Worm (Caenorhabditis elegans): ENCODE measurements around the gene fbxb-105.
A peak's percentile ranks its signal among the peaks of the same experiment; 100 is the strongest.

The fbxb-105 gene

DNA sequence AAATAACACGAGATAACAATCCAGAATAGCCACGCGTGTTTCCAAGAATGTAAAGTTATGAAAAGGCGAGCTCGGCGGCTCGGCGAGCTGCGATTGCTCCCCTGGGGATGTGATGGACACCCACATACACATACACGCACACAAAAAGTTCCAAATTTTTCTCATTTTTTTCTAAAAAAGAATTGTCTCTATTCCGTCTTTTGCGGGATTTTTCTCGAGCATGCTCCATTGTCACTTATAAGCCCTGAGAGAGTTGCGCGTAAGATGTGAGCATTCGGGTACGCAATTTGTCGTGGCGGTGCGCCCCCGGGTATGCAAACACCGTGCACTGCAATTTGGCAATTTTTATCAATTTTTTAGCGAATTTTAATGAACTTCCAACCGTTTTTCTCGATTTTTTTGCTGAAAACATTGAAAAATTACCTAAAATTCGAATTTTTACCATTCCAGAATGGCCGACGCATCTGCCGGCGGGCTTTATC lies 16.4 kb upstream of the fbxb-105 start, which contains the start of the genes F08D12.12 and srpa-72 (continued):
- no peak for TF ChIP-seq ekl-4 (GFP tag; IDR thresholded peaks at IDR 0.05)
- TF ChIP-seq D2030.7 (GFP tag; IDR thresholded peaks at IDR 0.05): no peak
- TF ChIP-seq akir-1 (GFP tag; optimal IDR thresholded peaks at IDR 0.05): no peak
- TF ChIP-seq ama-1 (optimal IDR thresholded peaks at IDR 0.05): no peak
- TF ChIP-seq ama-1 (GFP tag; optimal IDR thresholded peaks at IDR 0.05): no peak
- no peak for TF ChIP-seq madf-10 (tag; optimal IDR thresholded peaks at IDR 0.05)
- TF ChIP-seq hsf-1 (GFP tag; IDR thresholded peaks at IDR 0.05): no peak
- TF ChIP-seq lag-1 (GFP tag; IDR thresholded peaks at IDR 0.05): no peak
- peak; percentile 5 to 53 for TF ChIP-seq let-607 (tag; optimal IDR thresholded peaks at IDR 0.05)
- no peak for TF ChIP-seq F33H1.4 (GFP tag; IDR thresholded peaks at IDR 0.05)
- no peak for TF ChIP-seq ztf-18 (tag; optimal IDR thresholded peaks at IDR 0.05)
- TF ChIP-seq lsl-1 (GFP tag; optimal IDR thresholded peaks at IDR 0.05): peak; percentile 6
- TF ChIP-seq ztf-28 (GFP tag; IDR thresholded peaks at IDR 0.05): no peak

DNA sequence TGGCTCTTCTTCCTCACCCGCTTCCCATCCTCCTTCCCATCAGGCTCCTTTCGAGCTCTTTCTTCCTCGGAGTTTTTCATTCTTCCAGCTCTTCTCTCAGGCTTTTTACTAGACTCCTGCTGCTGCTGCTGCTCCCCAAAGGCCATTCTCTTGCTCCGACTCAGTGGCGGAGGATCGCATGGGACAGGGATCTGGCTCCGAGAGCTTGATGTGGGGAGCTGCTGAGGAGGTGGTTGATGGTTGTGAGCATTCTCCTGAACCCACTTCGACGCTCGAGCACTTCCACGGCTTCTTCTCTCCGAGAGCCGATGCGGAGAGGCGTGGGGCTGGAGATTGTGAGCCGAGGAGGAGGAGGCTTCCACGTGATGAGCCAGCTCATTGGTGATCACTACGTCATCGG lies 15.1 kb upstream of the fbxb-105 start:
- TF ChIP-seq zfh-2 (GFP tag; conservative IDR thresholded peaks at IDR 0.05) (peak; percentile 88), let-526 (GFP tag; IDR thresholded peaks at IDR 0.05) (no peak), ztf-18 (tag; optimal IDR thresholded peaks at IDR 0.05) (no peak), T07F8.4 (tag; optimal IDR thresholded peaks at IDR 0.05) (no peak), K11D2.4 (GFP tag; IDR thresholded peaks at IDR 0.05) (no peak), ets-4 (GFP tag; optimal IDR thresholded peaks at IDR 0.05) (no peak), tbp1 (GFP tag; optimal IDR thresholded peaks at IDR 0.05) (no peak), rec-8 (tag; optimal IDR thresholded peaks at IDR 0.05) (no peak), F49E8.2 (tag; optimal IDR thresholded peaks at IDR 0.05; ENCODE audit: insufficient read depth) (no peak), F37B4.10 (GFP tag; IDR thresholded peaks at IDR 0.05) (0 out of 2 replicates have a peak, but pooled peaks have one; percentile 64), akir-1 (GFP tag; optimal IDR thresholded peaks at IDR 0.05) (no peak), hlh-12 (tag; optimal IDR thresholded peaks at IDR 0.05) (no peak), nfyb-1 (GFP tag; IDR thresholded peaks at IDR 0.05) (no peak), ceh-27 (GFP tag; optimal IDR thresholded peaks at IDR 0.05) (no peak), egrh-3 (GFP tag; IDR thresholded peaks at IDR 0.05) (peak; percentile 86; the same call in 1 of the 2 replicates), F57C9.4 (tag; optimal IDR thresholded peaks at IDR 0.05) (no peak)

DNA sequence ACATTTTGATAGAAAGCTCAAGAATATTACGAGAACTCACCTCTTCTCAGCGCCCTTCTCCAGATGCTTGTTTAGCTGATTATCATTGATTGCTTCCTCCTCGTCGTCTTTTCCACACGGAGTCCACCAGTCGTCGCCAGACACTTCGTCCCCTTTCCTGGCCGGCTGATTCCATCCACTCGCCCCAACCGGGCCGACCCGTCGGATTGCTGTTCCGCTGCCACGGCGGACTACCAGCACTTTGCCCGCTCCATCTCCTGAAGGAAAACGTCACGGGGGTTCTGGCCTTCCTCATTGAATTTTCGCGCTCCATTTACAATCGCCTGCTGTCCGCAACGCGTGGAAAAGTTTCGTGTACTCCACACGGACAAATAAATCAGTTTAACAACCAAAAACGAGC lies 12.7 kb upstream of the fbxb-105 start:
- TF ChIP-seq egrh-3 (GFP tag; IDR thresholded peaks at IDR 0.05) (peak; percentile 63; the same call in 1 of the 2 replicates), zfh-2 (GFP tag; conservative IDR thresholded peaks at IDR 0.05) (peak; percentile 73), ceh-79 (tag; optimal IDR thresholded peaks at IDR 0.05) (no peak), rec-8 (tag; optimal IDR thresholded peaks at IDR 0.05) (no peak)

DNA sequence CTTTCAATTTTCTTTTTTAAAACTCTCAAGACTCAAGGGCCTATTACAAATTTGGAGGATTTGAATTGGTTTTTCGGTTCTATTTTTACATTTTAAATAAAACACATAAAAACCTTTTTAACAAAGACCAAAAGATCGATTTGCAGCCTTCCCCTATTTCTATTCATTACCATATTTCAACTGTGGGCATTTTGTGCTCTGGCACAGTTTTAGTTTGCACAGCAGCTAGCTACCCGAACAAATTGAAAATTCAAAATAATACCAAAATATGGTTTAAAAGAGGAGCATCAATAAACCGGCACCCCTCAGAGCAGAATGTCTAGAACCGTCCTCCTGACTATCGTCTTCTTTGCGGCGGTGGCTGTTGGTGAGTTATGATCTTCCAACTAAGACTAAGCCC lies 10.7 kb upstream of the fbxb-105 start, which contains the start of gene F08D12.2:
Gene F08D12.2, plus strand, starts transcription at position 301 of the 400 bp plus-strand sequence.
- TF ChIP-seq dpl-1 (GFP tag; optimal IDR thresholded peaks at IDR 0.05) (no peak), tlf-1 (GFP tag; optimal IDR thresholded peaks at IDR 0.05) (no peak), chd-7 (tag; optimal IDR thresholded peaks at IDR 0.05) (no peak), F33H1.4 (GFP tag; IDR thresholded peaks at IDR 0.05) (no peak), athp-1 (tag; optimal IDR thresholded peaks at IDR 0.05) (no peak), snpc-1.1 (tag; optimal IDR thresholded peaks at IDR 0.05; ENCODE audit: insufficient read depth) (no peak), tbp1 (GFP tag; optimal IDR thresholded peaks at IDR 0.05) (no peak), ceh-91 (GFP tag; IDR thresholded peaks at IDR 0.05) (no peak), ztf-26 (tag; optimal IDR thresholded peaks at IDR 0.05) (no peak), sptf-2 (GFP tag; optimal IDR thresholded peaks at IDR 0.05) (no peak), rcor-1 (GFP tag; IDR thresholded peaks at IDR 0.05) (no peak), F22D6.2 (tag; optimal IDR thresholded peaks at IDR 0.05) (no peak), T26A5.8 (tag; optimal IDR thresholded peaks at IDR 0.05) (no peak), die-1 (tag; optimal IDR thresholded peaks at IDR 0.05) (no peak), ets-4 (GFP tag; optimal IDR thresholded peaks at IDR 0.05) (no peak)
